Fruit fly (Drosophila melanogaster) whole organism, embryonic: ENCODE data around the gene hiro.

Source experiments
- BEAF-32 ChIP-seq: fragments of 200-800 bp; sonication (Bioruptor generic); optimal IDR thresholded peaks from 3 replicates; lab custom pipeline; 2017; ENCODE audit warnings: missing biosample characterization, missing genetic modification characterization, mild to moderate bottlenecking, moderate library complexity, missing genetic modification reagents
- CG1024 ChIP-seq: fragments of 200-800 bp; sonication (Bioruptor generic); IDR thresholded peaks from 2 replicates; pipeline ENCODE4 v1.3.6; 2022; ENCODE audit warnings: missing biosample characterization, missing genetic modification characterization
- CG10267 ChIP-seq: fragments of 200-800 bp; sonication (Bioruptor generic); optimal IDR thresholded peaks from 2 replicates; lab custom pipeline; 2018; ENCODE audit warnings: missing biosample characterization, mild to moderate bottlenecking, missing genetic modification characterization, moderate library complexity
- CG10366 ChIP-seq: fragments of 200-800 bp; sonication (Bioruptor generic); IDR thresholded peaks from 2 replicates; pipeline ENCODE4 v1.3.6; 2022; ENCODE audit warnings: missing biosample characterization, missing genetic modification characterization
- CG12236 ChIP-seq: fragments of 200-800 bp; sonication (Bioruptor generic); optimal IDR thresholded peaks from 2 replicates; lab custom pipeline; 2016; ENCODE audit warnings: missing biosample characterization, missing genetic modification characterization
- CG13775 ChIP-seq: fragments of 200-800 bp; sonication (Bioruptor generic); optimal IDR thresholded peaks from 3 replicates; lab custom pipeline; 2017; ENCODE audit warnings: missing biosample characterization, mild to moderate bottlenecking, missing genetic modification characterization
- CG13894 ChIP-seq: fragments of 200-800 bp; sonication (Bioruptor generic); optimal IDR thresholded peaks from 3 replicates; lab custom pipeline; 2018; ENCODE audit warnings: missing biosample characterization, mild to moderate bottlenecking, missing genetic modification characterization, moderate library complexity
- CG14860 ChIP-seq: fragments of 200-800 bp; sonication (Bioruptor generic); IDR thresholded peaks from 3 replicates; pipeline ENCODE4 v1.3.6; 2022; ENCODE audit warnings: missing biosample characterization, missing genetic modification characterization; ENCODE audit not compliant: partially characterized antibody
- CG14965 ChIP-seq: fragments of 200-800 bp; sonication (Bioruptor generic); optimal IDR thresholded peaks from 2 replicates; lab custom pipeline; 2016; ENCODE audit warnings: missing biosample characterization, missing genetic modification characterization, borderline replicate concordance
- CG17385 ChIP-seq: fragments of 200-800 bp; sonication (Bioruptor generic); optimal IDR thresholded peaks from 3 replicates; lab custom pipeline; 2018; ENCODE audit warnings: missing biosample characterization, mild to moderate bottlenecking, missing genetic modification characterization
- CG17612 ChIP-seq: fragments of 200-800 bp; sonication (Bioruptor generic); IDR thresholded peaks from 2 replicates; pipeline ENCODE4 v1.3.6; 2022; ENCODE audit warnings: missing biosample characterization, missing genetic modification characterization
- CG2129 ChIP-seq: fragments of 200-800 bp; sonication (Bioruptor generic); IDR thresholded peaks from 2 replicates; pipeline ENCODE4 v1.3.6; 2022; ENCODE audit warnings: missing biosample characterization, missing genetic modification characterization; ENCODE audit not compliant: partially characterized antibody
- CG2712 ChIP-seq: fragments of 200-800 bp; optimal IDR thresholded peaks from 3 replicates; lab custom pipeline; 2019; ENCODE audit warnings: missing biosample characterization, mild to moderate bottlenecking, missing genetic modification characterization, moderate library complexity
- CG6689 ChIP-seq: fragments of 200-800 bp; sonication (Bioruptor generic); IDR thresholded peaks from 2 replicates; pipeline ENCODE4 v1.3.6; 2022; ENCODE audit warnings: missing biosample characterization, missing genetic modification characterization
- CG7271 ChIP-seq: fragments of 200-800 bp; sonication (Bioruptor generic); optimal IDR thresholded peaks from 2 replicates; lab custom pipeline; 2018; ENCODE audit warnings: missing biosample characterization, mild to moderate bottlenecking, missing genetic modification characterization, moderate library complexity
- CG7372 ChIP-seq: fragments of 200-800 bp; sonication (Bioruptor generic); IDR thresholded peaks from 2 replicates; pipeline ENCODE4 v1.3.6; 2022; ENCODE audit warnings: missing biosample characterization, missing genetic modification characterization
- CG7839 ChIP-seq: fragments of 200-800 bp; sonication (Bioruptor generic); optimal IDR thresholded peaks from 3 replicates; lab custom pipeline; 2018; ENCODE audit warnings: missing biosample characterization, mild to moderate bottlenecking, missing genetic modification characterization, moderate library complexity
- CG9932 ChIP-seq: fragments of 200-800 bp; sonication (Bioruptor generic); IDR thresholded peaks from 2 replicates; pipeline ENCODE4 v1.3.6; 2022; ENCODE audit warnings: missing biosample characterization, missing genetic modification characterization
- CoRest ChIP-seq: fragments of 200-800 bp; sonication (Bioruptor generic); optimal IDR thresholded peaks from 3 replicates; lab custom pipeline; 2018; ENCODE audit warnings: missing biosample characterization, mild to moderate bottlenecking, missing genetic modification characterization, moderate library complexity
- Dad ChIP-seq: fragments of 200-800 bp; sonication (Bioruptor generic); optimal IDR thresholded peaks from 3 replicates; lab custom pipeline; 2016; ENCODE audit warnings: missing biosample characterization, missing genetic modification characterization
- Hand ChIP-seq: fragments of 200-800 bp; sonication (Bioruptor generic); optimal IDR thresholded peaks from 2 replicates; lab custom pipeline; 2017; ENCODE audit warnings: mild to moderate bottlenecking, missing biosample characterization, missing genetic modification reagents, missing genetic modification characterization
- Hey ChIP-seq: fragments of 200-800 bp; sonication (Bioruptor generic); optimal IDR thresholded peaks from 3 replicates; lab custom pipeline; 2018; ENCODE audit warnings: missing biosample characterization, mild to moderate bottlenecking, missing genetic modification characterization
- Hr3 ChIP-seq: fragments of 200-800 bp; sonication (Bioruptor generic); optimal IDR thresholded peaks from 3 replicates; lab custom pipeline; 2016; ENCODE audit warnings: missing biosample characterization, missing genetic modification characterization
- MESR4 ChIP-seq: fragments of 200-800 bp; sonication (Bioruptor generic); optimal IDR thresholded peaks from 2 replicates; lab custom pipeline; 2018; ENCODE audit warnings: missing biosample characterization, mild to moderate bottlenecking, missing genetic modification characterization, moderate library complexity
- Meics ChIP-seq: fragments of 200-800 bp; sonication (Bioruptor generic); optimal IDR thresholded peaks from 2 replicates; lab custom pipeline; 2017; ENCODE audit warnings: missing biosample characterization, mild to moderate bottlenecking, missing genetic modification characterization
- NK7.1 ChIP-seq: fragments of 200-800 bp; sonication (Bioruptor generic); optimal IDR thresholded peaks from 3 replicates; lab custom pipeline; 2016; ENCODE audit warnings: missing biosample characterization, missing genetic modification characterization
- Nf-YA ChIP-seq: fragments of 200-800 bp; sonication (Bioruptor generic); IDR thresholded peaks from 2 replicates; pipeline ENCODE4 v1.3.6; 2022; ENCODE audit warnings: missing biosample characterization, missing genetic modification characterization
- PHDP ChIP-seq: fragments of 200-800 bp; sonication (Bioruptor generic); optimal IDR thresholded peaks from 3 replicates; lab custom pipeline; 2018; ENCODE audit warnings: missing biosample characterization, mild to moderate bottlenecking, missing genetic modification characterization, moderate library complexity
- Ravus ChIP-seq: fragments of 200-800 bp; sonication (Bioruptor generic); IDR thresholded peaks from 2 replicates; pipeline ENCODE4 v1.3.6; 2022; ENCODE audit warnings: missing biosample characterization, missing genetic modification characterization
- Side ChIP-seq: fragments of 200-800 bp; sonication (Bioruptor generic); optimal IDR thresholded peaks from 2 replicates; lab custom pipeline; 2016; ENCODE audit warnings: missing biosample characterization, missing genetic modification characterization
- Taf1 ChIP-seq: fragments of 200-800 bp; sonication (Bioruptor generic); IDR thresholded peaks from 2 replicates; pipeline ENCODE4 v1.3.6; 2022; ENCODE audit warnings: missing biosample characterization, missing genetic modification characterization
- al ChIP-seq: fragments of 200-800 bp; sonication (Bioruptor generic); IDR thresholded peaks from 2 replicates; pipeline ENCODE4 v1.3.6; 2022; ENCODE audit warnings: missing biosample characterization, missing genetic modification characterization
- bab2 ChIP-seq: fragments of 200-800 bp; sonication (Bioruptor generic); optimal IDR thresholded peaks from 2 replicates; lab custom pipeline; 2016; ENCODE audit warnings: missing biosample characterization, missing genetic modification characterization
- danr ChIP-seq: fragments of 200-800 bp; sonication (Bioruptor generic); IDR thresholded peaks from 2 replicates; pipeline ENCODE4 v1.3.6; 2022; ENCODE audit warnings: missing biosample characterization, missing genetic modification characterization
- dm ChIP-seq: fragments of 200-800 bp; sonication (Bioruptor generic); optimal IDR thresholded peaks from 3 replicates; lab custom pipeline; 2016; ENCODE audit warnings: missing biosample characterization, missing genetic modification characterization
- dmrt11E ChIP-seq: fragments of 200-800 bp; sonication (Bioruptor generic); optimal IDR thresholded peaks from 3 replicates; lab custom pipeline; 2018; ENCODE audit warnings: missing biosample characterization, mild to moderate bottlenecking, missing genetic modification characterization, moderate library complexity
- eyg ChIP-seq: fragments of 200-800 bp; sonication (Bioruptor generic); optimal IDR thresholded peaks from 3 replicates; lab custom pipeline; 2016; ENCODE audit warnings: missing biosample characterization, missing genetic modification characterization
- fd3F ChIP-seq: fragments of 200-800 bp; sonication (Bioruptor generic); optimal IDR thresholded peaks from 2 replicates; lab custom pipeline; 2018; ENCODE audit warnings: missing biosample characterization, mild to moderate bottlenecking, missing genetic modification characterization, moderate library complexity
- gcm ChIP-seq: fragments of 200-800 bp; sonication (Bioruptor generic); optimal IDR thresholded peaks from 2 replicates; lab custom pipeline; 2019; ENCODE audit warnings: missing biosample characterization, mild to moderate bottlenecking, missing genetic modification characterization, moderate library complexity
- gsb ChIP-seq: fragments of 200-800 bp; sonication (Bioruptor generic); IDR thresholded peaks from 2 replicates; pipeline ENCODE4 v1.3.6; 2022; ENCODE audit warnings: missing biosample characterization, missing genetic modification characterization
- hb ChIP-seq: fragments of 200-800 bp; sonication (Bioruptor generic); IDR thresholded peaks from 3 replicates; pipeline ENCODE4 v1.3.6; 2022; ENCODE audit warnings: missing biosample characterization, missing genetic modification characterization; ENCODE audit not compliant: partially characterized antibody
- jigr1 ChIP-seq: fragments of 200-800 bp; sonication (Bioruptor generic); IDR thresholded peaks from 3 replicates; pipeline ENCODE4 v1.3.6; 2022; ENCODE audit warnings: missing biosample characterization, missing genetic modification characterization
- kah ChIP-seq: fragments of 200-800 bp; sonication (Bioruptor generic); optimal IDR thresholded peaks from 2 replicates; lab custom pipeline; 2018; ENCODE audit warnings: missing biosample characterization, mild to moderate bottlenecking, missing genetic modification characterization
- lmd ChIP-seq: fragments of 200-800 bp; sonication (Bioruptor generic); IDR thresholded peaks from 2 replicates; pipeline ENCODE4 v1.3.6; 2022; ENCODE audit warnings: missing biosample characterization, missing genetic modification characterization
- org-1 ChIP-seq: fragments of 200-800 bp; sonication (Bioruptor generic); optimal IDR thresholded peaks from 2 replicates; lab custom pipeline; 2017; ENCODE audit warnings: missing biosample characterization, missing genetic modification characterization
- otp ChIP-seq: fragments of 200-800 bp; sonication (Bioruptor generic); IDR thresholded peaks from 3 replicates; pipeline ENCODE4, ENCODE4 v1.3.6; 2022; ENCODE audit warnings: missing biosample characterization, missing genetic modification characterization
- pita ChIP-seq: fragments of 200-800 bp; sonication (Bioruptor generic); optimal IDR thresholded peaks from 2 replicates; lab custom pipeline; 2017; ENCODE audit warnings: missing biosample characterization, mild to moderate bottlenecking, missing genetic modification characterization
- repo ChIP-seq: fragments of 200-800 bp; sonication (Bioruptor generic); optimal IDR thresholded peaks from 2 replicates; lab custom pipeline; 2016; ENCODE audit warnings: missing biosample characterization, missing genetic modification characterization
- ro ChIP-seq: fragments of 200-800 bp; sonication (Bioruptor generic); IDR thresholded peaks from 2 replicates; pipeline ENCODE4 v1.3.6; 2022; ENCODE audit warnings: missing biosample characterization, missing genetic modification characterization

hiro gene

dm6 chr3L:640324-640974 lies 47.3 kb downstream of the hiro start (continued):
- TF ChIP-seq repo (GFP tag; lab: Kevin White, UChicago) = peak; percentile 77
- peak; percentile 44 for TF ChIP-seq kah (GFP tag; lab: Kevin White, UChicago)
- TF ChIP-seq CoRest (tag; lab: Kevin White, UChicago) = peak; percentile 88
- TF ChIP-seq Meics (GFP tag; lab: Kevin White, UChicago) = peak; percentile 79
- peak; percentile 74 for TF ChIP-seq dm (GFP tag; lab: Kevin White, UChicago)
- TF ChIP-seq Hey (tag; lab: Kevin White, UChicago) = peak; percentile 51
- peak; percentile 8 for TF ChIP-seq Hand (GFP tag; lab: Kevin White, UChicago)
- TF ChIP-seq CG2129 = no peak
- TF ChIP-seq ro = peak; percentile 54; the same call in 1 of the 2 replicates
- TF ChIP-seq CG14965 (GFP tag; lab: Kevin White, UChicago) = peak; percentile 71
- peak; percentile 78 for TF ChIP-seq PHDP (tag; lab: Kevin White, UChicago)
- TF ChIP-seq CG13894 (tag; lab: Kevin White, UChicago) = peak; percentile 6
- 0 out of 2 replicates have a peak, but pooled peaks have one; percentile 7 for TF ChIP-seq CG17612 (GFP tag; lab: Robert Waterston, UW)
- TF ChIP-seq danr = peak; percentile 66
- TF ChIP-seq Taf1 = no peak
- TF ChIP-seq dmrt11E (tag; lab: Kevin White, UChicago) = peak; percentile 95
- peak; percentile 86 for TF ChIP-seq CG13775 (GFP tag; lab: Kevin White, UChicago)
- peak; percentile 59 for TF ChIP-seq gsb
- no peak for TF ChIP-seq CG14860 (GFP tag; lab: Robert Waterston, UW)
- no peak for TF ChIP-seq hb (GFP tag; lab: Robert Waterston, UW)
- peak; percentile 83 for TF ChIP-seq org-1
- TF ChIP-seq eyg (GFP tag; lab: Kevin White, UChicago) = peak; percentile 68
- peak; percentile 57; the same call in 1 of the 3 replicates for TF ChIP-seq otp (GFP tag; lab: Robert Waterston, UW)
- peak; percentile 60 for TF ChIP-seq CG9932 (GFP tag; lab: Robert Waterston, UW)
- TF ChIP-seq Side (GFP tag; lab: Kevin White, UChicago) = peak; percentile 89
- TF ChIP-seq pita (GFP tag; lab: Kevin White, UChicago) = no peak
- peak; percentile 39; the same call in 1 of the 2 replicates for TF ChIP-seq al (GFP tag; lab: Robert Waterston, UW)
- peak; percentile 48; the same call in 1 of the 2 replicates for TF ChIP-seq CG7372 (GFP tag; lab: Robert Waterston, UW)
- no peak for TF ChIP-seq BEAF-32 (GFP tag; lab: Kevin White, UChicago)
- TF ChIP-seq CG7839 (tag; lab: Kevin White, UChicago) = peak; percentile 85
- TF ChIP-seq NK7.1 = peak; percentile 69
- TF ChIP-seq CG7271 (tag; lab: Kevin White, UChicago) = peak; percentile 60
- TF ChIP-seq CG12236 = peak; percentile 78
- TF ChIP-seq CG1024 (GFP tag; lab: Robert Waterston, UW) = peak; percentile 72
- TF ChIP-seq jigr1 (GFP tag; lab: Robert Waterston, UW) = no peak
- peak; percentile 79 for TF ChIP-seq lmd (GFP tag; lab: Robert Waterston, UW)
- no peak; the same call in none of the 2 replicates for TF ChIP-seq Ravus (GFP tag; lab: Robert Waterston, UW)
- TF ChIP-seq CG6689 (GFP tag; lab: Robert Waterston, UW) = peak; percentile 84
- peak; percentile 82 for TF ChIP-seq Hr3 (GFP tag; lab: Kevin White, UChicago)
- peak; percentile 4 for TF ChIP-seq Nf-YA (GFP tag; lab: Robert Waterston, UW)
- TF ChIP-seq fd3F = peak; percentile 31
- peak; percentile 71 for TF ChIP-seq Dad (GFP tag; lab: Kevin White, UChicago)
- peak; percentile 72 for TF ChIP-seq CG10366 (GFP tag; lab: Robert Waterston, UW)
- TF ChIP-seq CG10267 (tag; lab: Kevin White, UChicago) = peak; percentile 86
- TF ChIP-seq bab2 (GFP tag; lab: Kevin White, UChicago) = peak; percentile 86
- TF ChIP-seq CG2712 = peak; percentile 92
- peak; percentile 77 for TF ChIP-seq CG17385 (GFP tag; lab: Kevin White, UChicago)
- TF ChIP-seq gcm = peak; percentile 86
- TF ChIP-seq MESR4 (GFP tag; lab: Kevin White, UChicago) = peak; percentile 2
